Worm (Caenorhabditis elegans): ENCODE results near the gene F14D7.14.
A peak's percentile ranks its signal among the peaks of the same experiment; 100 is the strongest.

F14D7.14 gene

DNA sequence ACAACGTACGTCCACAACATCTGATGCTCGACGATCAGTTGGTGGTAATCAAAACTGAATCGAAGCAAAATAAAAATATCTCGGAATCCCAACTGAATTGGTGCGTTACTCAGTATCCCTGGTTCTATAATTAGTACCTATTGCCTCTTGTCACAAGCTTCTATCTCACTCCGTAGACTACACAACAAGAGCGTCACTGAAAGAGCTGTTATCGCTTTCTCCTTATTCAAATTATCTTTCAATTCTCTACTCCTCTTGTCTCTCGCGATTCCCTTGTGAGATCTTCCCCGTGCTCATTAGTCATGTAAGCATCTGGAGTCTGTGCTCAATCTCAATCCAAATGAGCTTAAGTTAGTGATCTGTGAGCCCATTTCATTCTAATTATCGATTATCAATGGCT, 26.9 kb downstream of the F14D7.14 start, which contains the start of gene srm-6:
Gene srm-6 (plus strand): TSS at position 301 of the 400 bp plus-strand sequence.
- TF ChIP-seq fos-1 (tag; optimal IDR thresholded peaks at IDR 0.05) (no peak), nhr-237 (tag; optimal IDR thresholded peaks at IDR 0.05) (no peak), nhr-12 (tag; optimal IDR thresholded peaks at IDR 0.05) (no peak)

ce11 chrV:14341672-14342071, 31.9 kb downstream of the F14D7.14 start, which contains the start of gene F47B8.10:
F47B8.10 (plus strand) TSS chrV:14341972.
- TF ChIP-seq lsy-12 (tag; optimal IDR thresholded peaks at IDR 0.05) (no peak), snpc-4 (tag; optimal IDR thresholded peaks at IDR 0.05) (no peak), jun-1 (tag; optimal IDR thresholded peaks at IDR 0.05) (no peak), ceh-28 (tag; optimal IDR thresholded peaks at IDR 0.05) (no peak), fos-1 (tag; optimal IDR thresholded peaks at IDR 0.05) (no peak), ZK546.5 (tag; optimal IDR thresholded peaks at IDR 0.05) (no peak), elt-1 (tag; optimal IDR thresholded peaks at IDR 0.05) (no peak), nhr-12 (tag; optimal IDR thresholded peaks at IDR 0.05) (no peak), hmg-11 (tag; optimal IDR thresholded peaks at IDR 0.05) (no peak), ztf-4 (tag; optimal IDR thresholded peaks at IDR 0.05) (no peak), egl-27 (tag; optimal IDR thresholded peaks at IDR 0.05) (no peak), unc-62 (GFP tag; optimal IDR thresholded peaks at IDR 0.05) (no peak), nhr-76 (tag; optimal IDR thresholded peaks at IDR 0.05) (no peak)

DNA sequence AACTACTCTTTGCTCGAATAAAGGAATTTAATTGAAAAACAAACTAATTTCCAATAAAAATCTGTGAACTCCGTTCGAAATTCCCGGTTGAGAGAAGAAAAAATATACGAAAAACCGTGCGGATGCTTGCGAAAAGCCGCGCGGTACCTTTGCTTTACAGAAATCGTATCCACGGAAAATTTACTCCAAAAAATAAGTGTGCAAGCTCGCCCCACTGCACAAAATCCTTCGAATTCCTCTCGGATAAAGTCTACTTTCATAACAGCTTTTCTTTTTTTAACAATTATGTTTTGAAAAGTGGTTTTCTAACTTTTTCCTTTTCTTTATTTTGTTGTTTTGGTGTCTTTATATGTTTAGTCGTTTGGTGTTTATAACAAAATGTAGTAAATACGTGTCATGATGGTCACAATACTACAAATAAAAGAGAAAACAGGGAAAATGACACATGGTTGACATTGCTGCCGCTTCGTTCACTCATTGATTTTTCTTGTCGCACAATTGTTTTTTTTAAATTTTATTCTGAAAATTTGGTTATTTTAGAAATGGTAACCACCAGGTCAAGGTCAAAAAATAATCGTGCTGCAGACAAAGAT, 37.6 kb downstream of the F14D7.14 start, which contains the start of gene cept-2:
Gene cept-2 (plus strand): TSS at position 533 of the 593 bp plus-strand sequence.
- no peak for TF ChIP-seq nhr-67 (tag; optimal IDR thresholded peaks at IDR 0.05)
- TF ChIP-seq mdl-1 (tag; optimal IDR thresholded peaks at IDR 0.05), result peak; percentile 34
- TF ChIP-seq pqm-1 (tag; optimal IDR thresholded peaks at IDR 0.05), result peak; percentile 20
- peak; percentile 97 for TF ChIP-seq nhr-23 (tag; optimal IDR thresholded peaks at IDR 0.05)
- no peak for TF ChIP-seq nhr-76 (tag; optimal IDR thresholded peaks at IDR 0.05)
- no peak for TF ChIP-seq nhr-12 (tag; optimal IDR thresholded peaks at IDR 0.05)
- TF ChIP-seq fkh-2 (tag; optimal IDR thresholded peaks at IDR 0.05), result no peak
- peak; percentile 92 for TF ChIP-seq snpc-4 (tag; optimal IDR thresholded peaks at IDR 0.05)
- TF ChIP-seq unc-62 (GFP tag; optimal IDR thresholded peaks at IDR 0.05), result peak; percentile 63
- no peak for TF ChIP-seq egl-27 (tag; optimal IDR thresholded peaks at IDR 0.05)
- peak; percentile 78 for TF ChIP-seq jun-1 (tag; optimal IDR thresholded peaks at IDR 0.05)
- TF ChIP-seq lin-15B (tag; optimal IDR thresholded peaks at IDR 0.05), result peak; percentile 66
- TF ChIP-seq fkh-10 (GFP tag; optimal IDR thresholded peaks at IDR 0.05), result peak; percentile 76
- TF ChIP-seq egl-5 (tag; optimal IDR thresholded peaks at IDR 0.05), result peak; percentile 93
- TF ChIP-seq elt-1 (tag; optimal IDR thresholded peaks at IDR 0.05), result peak; percentile 62
- TF ChIP-seq zag-1 (tag; optimal IDR thresholded peaks at IDR 0.05), result no peak
- TF ChIP-seq nhr-77 (tag; optimal IDR thresholded peaks at IDR 0.05), result peak; percentile 78
- TF ChIP-seq R02D3.7 (tag; optimal IDR thresholded peaks at IDR 0.05), result peak; percentile 85
- no peak for TF ChIP-seq nhr-28 (tag; optimal IDR thresholded peaks at IDR 0.05)
- no peak for TF ChIP-seq ZK546.5 (tag; optimal IDR thresholded peaks at IDR 0.05)
- TF ChIP-seq hmg-11 (tag; optimal IDR thresholded peaks at IDR 0.05), result no peak
- peak; percentile 95 for TF ChIP-seq pha-4 (tag; optimal IDR thresholded peaks at IDR 0.05)
- TF ChIP-seq nhr-237 (tag; optimal IDR thresholded peaks at IDR 0.05), result no peak
- TF ChIP-seq ceh-82 (tag; optimal IDR thresholded peaks at IDR 0.05), result peak; percentile 82
- TF ChIP-seq nhr-25 (tag; optimal IDR thresholded peaks at IDR 0.05), result peak; percentile 83
- peak; percentile 30 for TF ChIP-seq fos-1 (tag; optimal IDR thresholded peaks at IDR 0.05)
- TF ChIP-seq lsy-12 (tag; optimal IDR thresholded peaks at IDR 0.05), result peak; percentile 82
- no peak for TF ChIP-seq ceh-16 (tag; optimal IDR thresholded peaks at IDR 0.05)
- TF ChIP-seq nhr-43 (tag; optimal IDR thresholded peaks at IDR 0.05; ENCODE audit: poor library complexity, severe bottlenecking), result peak; percentile 93
- TF ChIP-seq lin-39 (tag; optimal IDR thresholded peaks at IDR 0.05), result peak; percentile 88
- TF ChIP-seq eor-1 (tag; optimal IDR thresholded peaks at IDR 0.05), result no peak
- no peak for TF ChIP-seq ama-1 (optimal IDR thresholded peaks at IDR 0.05)
- TF ChIP-seq unc-39 (tag; optimal IDR thresholded peaks at IDR 0.05), result no peak
- no peak for TF ChIP-seq aly-2 (tag; optimal IDR thresholded peaks at IDR 0.05)
- no peak for TF ChIP-seq ztf-4 (tag; optimal IDR thresholded peaks at IDR 0.05)
- no peak for TF ChIP-seq ztf-11 (tag; optimal IDR thresholded peaks at IDR 0.05)
- peak; percentile 75 for TF ChIP-seq tbx-2 (tag; optimal IDR thresholded peaks at IDR 0.05)
- TF ChIP-seq nhr-11 (tag; optimal IDR thresholded peaks at IDR 0.05), result peak; percentile 68
- peak; percentile 95 for TF ChIP-seq nfya-1 (tag; optimal IDR thresholded peaks at IDR 0.05; ENCODE audit: insufficient read depth)
- no peak for TF ChIP-seq elt-2 (tag; optimal IDR thresholded peaks at IDR 0.05)
- peak; percentile 76 for TF ChIP-seq ceh-28 (tag; optimal IDR thresholded peaks at IDR 0.05)
- no peak for TF ChIP-seq sea-2 (GFP tag; optimal IDR thresholded peaks at IDR 0.05)
- TF ChIP-seq mml-1 (tag; optimal IDR thresholded peaks at IDR 0.05), result no peak
- peak; percentile 56 for TF ChIP-seq skn-1 (tag; optimal IDR thresholded peaks at IDR 0.05)
- TF ChIP-seq daf-12 (tag; optimal IDR thresholded peaks at IDR 0.05), result peak; percentile 55
- TF ChIP-seq elt-3 (tag; optimal IDR thresholded peaks at IDR 0.05), result no peak
- no peak for TF ChIP-seq ceh-9 (tag; optimal IDR thresholded peaks at IDR 0.05)
